Worm (Caenorhabditis elegans): ENCODE measurements around the gene Y43F8B.24.

DNA sequence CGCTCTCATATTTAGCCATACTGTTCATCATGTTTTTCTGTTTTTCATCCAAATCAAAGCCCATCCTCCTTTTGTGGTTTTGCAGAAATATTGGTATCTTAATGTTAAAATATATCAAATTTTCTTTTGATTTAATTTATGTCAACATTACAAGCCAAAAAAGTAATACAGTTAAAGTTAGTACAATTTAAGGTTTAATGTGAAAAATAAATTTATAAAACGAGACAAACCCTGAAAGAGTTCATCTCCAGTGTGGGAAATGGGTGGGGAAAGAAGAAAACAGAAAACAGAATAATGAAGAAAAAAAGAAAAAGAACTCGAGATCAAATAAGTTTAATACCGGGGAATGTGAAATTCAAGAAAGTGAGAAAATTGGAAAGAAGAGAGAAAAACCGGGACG lies 8.4 kb upstream of the Y43F8B.24 start, which contains the start of gene M04C3.2:
- no peak for TF ChIP-seq tra-4 (tag; optimal IDR thresholded peaks at IDR 0.05)
- TF ChIP-seq ama-1 (optimal IDR thresholded peaks at IDR 0.05), result no peak
- TF ChIP-seq aly-1 (tag; optimal IDR thresholded peaks at IDR 0.05), result no peak
- no peak for TF ChIP-seq scrt-1 (GFP tag; IDR thresholded peaks at IDR 0.05)
- TF ChIP-seq sea-1 (GFP tag; conservative IDR thresholded peaks at IDR 0.05), result no peak
- TF ChIP-seq ceh-36 (tag; optimal IDR thresholded peaks at IDR 0.05), result no peak
- no peak for TF ChIP-seq flt-1 (GFP tag; IDR thresholded peaks at IDR 0.05)
- no peak for TF ChIP-seq hmg-4 (GFP tag; optimal IDR thresholded peaks at IDR 0.05)
- TF ChIP-seq hnd-1 (tag; optimal IDR thresholded peaks at IDR 0.05), result no peak
- no peak for TF ChIP-seq tbx-11 (GFP tag; IDR thresholded peaks at IDR 0.05)
